Worm (Caenorhabditis elegans) whole organism, mixed stage, embryonic: ENCODE measurements around the gene Y81G3A.6.
"Not testable (repeated sequence)": the region's sequence is repeated elsewhere in the genome, so short reads cannot be mapped to it uniquely, and the experiment has no call there.

Experiments
- ceh-39 ChIP-seq: fragments of 150-350 bp; optimal IDR thresholded peaks from 2 replicates; lab custom pipeline; 2014; ENCODE audit warnings: missing biosample characterization, missing genetic modification characterization
- ces-1 ChIP-seq: fragments of 150-350 bp; optimal IDR thresholded peaks from 2 replicates; lab custom pipeline; 2014; ENCODE audit warnings: missing biosample characterization, missing genetic modification reagents, missing genetic modification characterization
- drap-1 ChIP-seq: fragments of 200-800 bp; sonication (Bioruptor generic); optimal IDR thresholded peaks from 3 replicates; lab custom pipeline; 2018; ENCODE audit warnings: mild to moderate bottlenecking, missing genetic modification characterization, missing compliant biosample characterization
- elt-3 ChIP-seq: fragments of 150-350 bp; optimal IDR thresholded peaks from 2 replicates; lab custom pipeline; 2014; ENCODE audit warnings: missing biosample characterization, missing genetic modification characterization
- lin-13 ChIP-seq: fragments of 150-350 bp; optimal IDR thresholded peaks from 2 replicates; lab custom pipeline; 2014; ENCODE audit warnings: missing biosample characterization, missing genetic modification characterization
- lsy-2 ChIP-seq: fragments of 150-350 bp; optimal IDR thresholded peaks from 2 replicates; lab custom pipeline; 2014; ENCODE audit warnings: missing biosample characterization, missing genetic modification characterization
- mab-5 ChIP-seq: fragments of 150-350 bp; optimal IDR thresholded peaks from 2 replicates; lab custom pipeline; 2014; ENCODE audit warnings: missing biosample characterization, missing genetic modification characterization
- mep-1 ChIP-seq: fragments of 150-350 bp; optimal IDR thresholded peaks from 2 replicates; lab custom pipeline; 2017; ENCODE audit warnings: missing biosample characterization, missing genetic modification reagents, missing genetic modification characterization, inconsistent platforms
- nhr-28 ChIP-seq: fragments of 150-350 bp; optimal IDR thresholded peaks from 2 replicates; lab custom pipeline; 2014; ENCODE audit warnings: missing biosample characterization, missing genetic modification characterization
- nhr-76 ChIP-seq: sonication (generic microtip); optimal IDR thresholded peaks from 2 replicates; lab custom pipeline; 2017; ENCODE audit warnings: missing biosample characterization, missing genetic modification characterization
- sem-2 ChIP-seq: fragments of 200-800 bp; sonication (Bioruptor generic); optimal IDR thresholded peaks from 2 replicates; lab custom pipeline; 2018; ENCODE audit warnings: mild to moderate bottlenecking, missing genetic modification characterization, missing compliant biosample characterization
- snpc-4 ChIP-seq: fragments of 150-350 bp; optimal IDR thresholded peaks from 2 replicates; lab custom pipeline; 2014; ENCODE audit warnings: missing biosample characterization, missing genetic modification characterization
- unc-62 ChIP-seq: fragments of 150-350 bp; optimal IDR thresholded peaks from 2 replicates; lab custom pipeline; 2014; ENCODE audit warnings: missing biosample characterization, missing genetic modification reagents, missing genetic modification characterization

The Y81G3A.6 gene

DNA sequence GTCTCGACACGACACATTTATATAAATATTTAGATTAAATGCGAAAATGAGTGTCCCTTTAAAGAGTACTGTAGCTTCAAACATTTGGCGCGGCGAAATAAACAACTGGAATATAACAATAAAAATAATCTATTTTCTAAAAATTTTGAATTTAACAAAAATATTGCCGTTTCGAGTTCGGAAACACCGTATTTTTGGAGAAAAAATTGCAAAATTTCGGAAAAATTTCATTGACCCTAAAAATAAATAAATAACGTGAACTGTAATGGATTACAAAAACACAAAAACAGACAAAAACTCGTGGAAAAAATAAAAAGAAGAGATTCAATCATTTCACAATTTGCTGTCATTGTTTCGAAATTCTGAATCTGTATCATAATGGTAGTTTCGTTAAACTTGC is 34.7 kb downstream of the Y81G3A.6 start, which contains the start of gene F42G4.2:
F42G4.2 (plus strand) TSS at position 301 of the 400 bp plus-strand sequence.
- not testable (repeated sequence) for TF ChIP-seq mep-1 (tag; lab: Kevin White, UChicago); sem-2 (GFP tag; lab: Kevin White, UChicago); snpc-4

DNA sequence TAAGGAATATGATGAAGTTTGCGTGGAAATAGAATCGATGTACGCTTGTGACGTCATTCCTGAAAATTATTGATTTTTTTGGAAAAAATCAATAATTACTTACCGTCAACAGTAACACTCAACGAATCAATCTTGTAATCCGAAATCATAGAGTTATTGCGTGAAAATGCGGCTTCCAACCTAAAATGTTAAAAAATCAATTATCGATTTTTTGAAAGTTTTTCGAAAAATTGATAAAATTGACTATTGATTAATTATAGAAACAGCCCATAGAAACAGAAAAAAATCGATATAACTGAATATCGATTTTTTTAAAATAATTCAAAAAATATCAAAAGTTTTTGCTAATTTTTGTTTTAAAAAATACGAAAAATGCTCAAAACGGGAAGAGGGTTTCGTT is 35.2 kb downstream of the Y81G3A.6 start, which contains the start of gene F42G4.7:
F42G4.7 (minus strand) TSS at position 185 of the 400 bp plus-strand sequence.
- not testable (repeated sequence) for TF ChIP-seq drap-1 (GFP tag; lab: Kevin White, UChicago); lin-13 (tag; lab: Kevin White, UChicago); nhr-28

DNA sequence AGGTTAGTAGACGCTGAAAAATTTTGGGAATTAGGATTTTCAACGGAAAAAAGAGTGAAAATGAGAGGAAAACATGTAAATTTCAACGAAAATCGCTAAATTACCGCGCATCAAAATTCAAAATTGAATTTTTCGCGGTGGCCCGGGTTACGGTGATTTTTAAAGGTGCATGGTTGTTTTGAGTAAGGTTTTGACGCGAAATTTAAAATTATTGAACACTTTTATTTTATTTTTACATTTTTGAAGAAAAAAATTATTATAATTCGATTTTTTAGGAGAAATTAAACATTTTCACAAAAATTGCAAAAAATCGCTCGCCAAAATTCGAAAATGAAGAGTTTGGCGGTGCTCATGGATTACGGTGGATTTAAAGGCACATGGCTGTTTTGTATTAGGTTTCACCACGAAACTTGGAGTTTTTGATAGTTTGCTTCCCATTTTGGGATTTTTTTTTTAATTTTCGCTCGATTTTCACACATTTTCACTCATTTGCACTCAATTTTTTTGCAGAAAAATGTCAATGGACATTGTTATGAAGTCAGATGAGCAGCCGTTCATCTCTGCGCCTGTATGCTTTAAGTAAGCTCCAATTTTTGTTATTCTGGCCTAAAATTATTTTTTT is 38.8 kb downstream of the Y81G3A.6 start, which contains the start of gene puf-6:
puf-6 (minus strand) TSS at position 13 of the 622 bp plus-strand sequence.
- not testable (repeated sequence) for TF ChIP-seq nhr-28; ceh-39 (tag; lab: Kevin White, UChicago); nhr-76 (tag; lab: Kevin White, UChicago)
- TF ChIP-seq, all 35 proteins: peak for 0; not testable (repeated sequence) for 35

DNA sequence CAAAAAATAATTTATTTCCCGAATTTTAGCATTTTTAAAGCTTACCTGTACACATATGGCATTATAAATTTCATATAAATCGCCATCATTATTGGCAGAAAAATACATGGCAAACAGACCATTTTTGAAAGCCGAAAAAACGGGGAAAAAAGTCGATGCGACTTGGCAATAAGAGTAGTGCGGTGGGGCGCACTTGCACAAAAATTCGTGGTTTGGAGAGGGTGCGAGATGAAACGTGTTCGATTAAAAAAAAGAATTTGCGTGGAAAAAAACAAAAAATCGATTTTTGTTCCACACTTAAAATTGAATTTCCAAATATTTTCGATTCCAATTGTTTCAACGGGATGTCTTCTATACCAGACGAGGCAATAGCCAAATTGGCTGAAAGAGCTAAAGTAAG is 45.6 kb downstream of the Y81G3A.6 start, which contains the start of gene F18A11.3:
F18A11.3 (minus strand) TSS at position 125 of the 400 bp plus-strand sequence.
- TF ChIP-seq lsy-2 (tag; lab: Kevin White, UChicago) (peak; percentile 16), unc-62 (GFP tag; lab: Kevin White, UChicago) (no peak), ces-1 (GFP tag; lab: Kevin White, UChicago) (peak; percentile 2), mab-5 (no peak), mep-1 (tag; lab: Kevin White, UChicago) (peak; percentile 42), elt-3 (tag; lab: Kevin White, UChicago) (no peak)
- TF ChIP-seq, all 35 proteins: peak for 3
